Fruit fly (Drosophila melanogaster) whole organism, embryonic: ENCODE results near the gene CG16736.

Experiments used
- Asciz ChIP-seq: fragments of 200-800 bp; sonication (Bioruptor generic); optimal IDR thresholded peaks from 2 replicates; lab custom pipeline; 2017; ENCODE audit warnings: missing biosample characterization, mild to moderate bottlenecking, missing genetic modification characterization, missing genetic modification reagents
- Bgb ChIP-seq: fragments of 200-800 bp; sonication (Bioruptor generic); IDR thresholded peaks from 2 replicates; pipeline ENCODE4 v1.3.6; 2022; ENCODE audit warnings: missing biosample characterization, missing genetic modification characterization; ENCODE audit not compliant: partially characterized antibody
- CG1024 ChIP-seq: fragments of 200-800 bp; sonication (Bioruptor generic); IDR thresholded peaks from 2 replicates; pipeline ENCODE4 v1.3.6; 2022; ENCODE audit warnings: missing biosample characterization, missing genetic modification characterization
- CG10274 ChIP-seq: fragments of 200-800 bp; sonication (Bioruptor generic); optimal IDR thresholded peaks from 3 replicates; lab custom pipeline; 2017; ENCODE audit warnings: missing biosample characterization, mild to moderate bottlenecking, missing genetic modification characterization
- CG11398 ChIP-seq: fragments of 200-800 bp; sonication (Bioruptor generic); optimal IDR thresholded peaks from 2 replicates; lab custom pipeline; 2016; ENCODE audit warnings: missing biosample characterization, missing genetic modification characterization
- CG11456 ChIP-seq: fragments of 200-800 bp; sonication (Bioruptor generic); IDR thresholded peaks from 3 replicates; pipeline ENCODE4 v1.3.6; 2022; ENCODE audit warnings: missing biosample characterization, missing genetic modification characterization
- CG12219 ChIP-seq: fragments of 200-800 bp; sonication (Bioruptor generic); optimal IDR thresholded peaks from 3 replicates; lab custom pipeline; 2018; ENCODE audit warnings: missing biosample characterization, mild to moderate bottlenecking, missing genetic modification characterization
- CG12391 ChIP-seq: fragments of 200-800 bp; sonication (Bioruptor generic); optimal IDR thresholded peaks from 3 replicates; lab custom pipeline; 2018; ENCODE audit warnings: missing biosample characterization, mild to moderate bottlenecking, missing genetic modification characterization, moderate library complexity
- CG13775 ChIP-seq: fragments of 200-800 bp; sonication (Bioruptor generic); optimal IDR thresholded peaks from 3 replicates; lab custom pipeline; 2017; ENCODE audit warnings: missing biosample characterization, mild to moderate bottlenecking, missing genetic modification characterization
- CG15269 ChIP-seq: fragments of 200-800 bp; sonication (Bioruptor generic); optimal IDR thresholded peaks from 2 replicates; lab custom pipeline; 2018; ENCODE audit warnings: missing biosample characterization, mild to moderate bottlenecking, missing genetic modification characterization, moderate library complexity
- CG17802 ChIP-seq: fragments of 200-800 bp; sonication (Bioruptor generic); optimal IDR thresholded peaks from 2 replicates; lab custom pipeline; 2018; ENCODE audit warnings: missing biosample characterization, mild to moderate bottlenecking, missing genetic modification characterization, moderate library complexity
- CG18599 ChIP-seq: fragments of 200-800 bp; sonication (Bioruptor generic); optimal IDR thresholded peaks from 3 replicates; lab custom pipeline; 2017; ENCODE audit warnings: missing biosample characterization, missing genetic modification characterization, mild to moderate bottlenecking, moderate library complexity, missing genetic modification reagents
- CG3726 ChIP-seq: fragments of 200-800 bp; sonication (Bioruptor generic); IDR thresholded peaks from 3 replicates; pipeline ENCODE4, ENCODE4 v1.3.6; 2022; ENCODE audit warnings: missing biosample characterization, missing genetic modification characterization
- CG3847 ChIP-seq: fragments of 200-800 bp; sonication (Bioruptor generic); IDR thresholded peaks from 2 replicates; pipeline ENCODE4 v1.3.6; 2022; ENCODE audit warnings: missing biosample characterization, missing genetic modification characterization
- CG4404 ChIP-seq: fragments of 200-800 bp; sonication (Bioruptor generic); IDR thresholded peaks from 2 replicates; pipeline ENCODE4 v1.3.6; 2022; ENCODE audit warnings: missing biosample characterization, missing genetic modification characterization
- CG4617 ChIP-seq: fragments of 200-800 bp; sonication (Bioruptor generic); optimal IDR thresholded peaks from 3 replicates; lab custom pipeline; 2016; ENCODE audit warnings: missing biosample characterization, missing genetic modification characterization, borderline replicate concordance
- CG6254 ChIP-seq: fragments of 200-800 bp; sonication (Bioruptor generic); optimal IDR thresholded peaks from 3 replicates; lab custom pipeline; 2017; ENCODE audit warnings: mild to moderate bottlenecking, missing biosample characterization, missing genetic modification reagents, missing genetic modification characterization
- CG6813 ChIP-seq: fragments of 200-800 bp; sonication (Bioruptor generic); optimal IDR thresholded peaks from 2 replicates; lab custom pipeline; 2017; ENCODE audit warnings: missing biosample characterization, missing genetic modification characterization, mild to moderate bottlenecking, moderate library complexity, missing genetic modification reagents
- CG7987 ChIP-seq: fragments of 200-800 bp; sonication (Bioruptor generic); optimal IDR thresholded peaks from 2 replicates; lab custom pipeline; 2018; ENCODE audit warnings: missing biosample characterization, mild to moderate bottlenecking, missing genetic modification characterization, moderate library complexity
- CG8089 ChIP-seq: fragments of 200-800 bp; sonication (Bioruptor generic); optimal IDR thresholded peaks from 3 replicates; lab custom pipeline; 2016; ENCODE audit warnings: missing biosample characterization, missing genetic modification characterization
- CG8478 ChIP-seq: fragments of >200 bp; optimal IDR thresholded peaks from 2 replicates; lab custom pipeline; 2018
- Dbx ChIP-seq: fragments of 200-800 bp; sonication (Bioruptor generic); IDR thresholded peaks from 3 replicates; pipeline ENCODE4 v1.3.6; 2022; ENCODE audit warnings: missing biosample characterization, missing genetic modification characterization
- Doc2 ChIP-seq: fragments of 200-800 bp; sonication (Bioruptor generic); IDR thresholded peaks from 2 replicates; pipeline ENCODE4 v1.3.6; 2022; ENCODE audit warnings: missing biosample characterization, missing genetic modification characterization
- E2f1 ChIP-seq: fragments of 200-800 bp; sonication (Bioruptor generic); IDR thresholded peaks from 2 replicates; pipeline ENCODE4 v1.3.6; 2022; ENCODE audit warnings: missing biosample characterization, missing genetic modification characterization
- Elba2 ChIP-seq: fragments of 200-800 bp; sonication (Bioruptor generic); optimal IDR thresholded peaks from 3 replicates; lab custom pipeline; 2016; ENCODE audit warnings: missing biosample characterization, missing genetic modification characterization
- Fer3 ChIP-seq: fragments of 200-800 bp; sonication (Bioruptor generic); optimal IDR thresholded peaks from 2 replicates; lab custom pipeline; 2018; ENCODE audit warnings: missing biosample characterization, mild to moderate bottlenecking, missing genetic modification characterization, moderate library complexity
- Hey ChIP-seq: fragments of 200-800 bp; sonication (Bioruptor generic); optimal IDR thresholded peaks from 3 replicates; lab custom pipeline; 2018; ENCODE audit warnings: missing biosample characterization, mild to moderate bottlenecking, missing genetic modification characterization
- Hsf ChIP-seq: fragments of 200-800 bp; sonication (Bioruptor generic); optimal IDR thresholded peaks from 3 replicates; lab custom pipeline; 2016; ENCODE audit warnings: missing biosample characterization, missing genetic modification characterization
- MTF-1 ChIP-seq: fragments of 200-800 bp; sonication (Bioruptor generic); optimal IDR thresholded peaks from 2 replicates; lab custom pipeline; 2018; ENCODE audit warnings: missing biosample characterization, mild to moderate bottlenecking, missing genetic modification characterization, borderline replicate concordance
- NK7.1 ChIP-seq: fragments of 200-800 bp; sonication (Bioruptor generic); optimal IDR thresholded peaks from 3 replicates; lab custom pipeline; 2016; ENCODE audit warnings: missing biosample characterization, missing genetic modification characterization
- NfI ChIP-seq: fragments of 200-800 bp; sonication (Bioruptor generic); optimal IDR thresholded peaks from 3 replicates; lab custom pipeline; 2018; ENCODE audit warnings: missing biosample characterization, mild to moderate bottlenecking, missing genetic modification characterization, moderate library complexity
- Opbp ChIP-seq: fragments of 200-800 bp; sonication (Bioruptor generic); IDR thresholded peaks from 3 replicates; pipeline ENCODE4 v1.3.6; 2022; ENCODE audit warnings: missing biosample characterization, missing genetic modification characterization; ENCODE audit not compliant: partially characterized antibody
- PHDP ChIP-seq: fragments of 200-800 bp; sonication (Bioruptor generic); optimal IDR thresholded peaks from 3 replicates; lab custom pipeline; 2018; ENCODE audit warnings: missing biosample characterization, mild to moderate bottlenecking, missing genetic modification characterization, moderate library complexity
- Rx ChIP-seq: fragments of 200-800 bp; sonication (Bioruptor generic); IDR thresholded peaks from 2 replicates; pipeline ENCODE4 v1.3.6; 2022; ENCODE audit warnings: missing biosample characterization, missing genetic modification characterization
- Side ChIP-seq: fragments of 200-800 bp; sonication (Bioruptor generic); optimal IDR thresholded peaks from 2 replicates; lab custom pipeline; 2016; ENCODE audit warnings: missing biosample characterization, missing genetic modification characterization
- Taf1 ChIP-seq: fragments of 200-800 bp; sonication (Bioruptor generic); IDR thresholded peaks from 2 replicates; pipeline ENCODE4 v1.3.6; 2022; ENCODE audit warnings: missing biosample characterization, missing genetic modification characterization
- Tbp ChIP-seq: fragments of >200 bp; optimal IDR thresholded peaks from 2 replicates; lab custom pipeline; 2018; ENCODE audit warnings: missing biosample characterization, missing genetic modification characterization
- bigmax ChIP-seq: fragments of 200-800 bp; sonication (Bioruptor generic); optimal IDR thresholded peaks from 2 replicates; lab custom pipeline; 2018; ENCODE audit warnings: missing biosample characterization, mild to moderate bottlenecking, missing genetic modification characterization
- dmrt99B ChIP-seq: fragments of 200-800 bp; sonication (Bioruptor generic); optimal IDR thresholded peaks from 2 replicates; lab custom pipeline; 2018; ENCODE audit warnings: missing biosample characterization, mild to moderate bottlenecking, missing genetic modification characterization, moderate library complexity
- ems ChIP-seq: fragments of 200-800 bp; sonication (Bioruptor generic); optimal IDR thresholded peaks from 3 replicates; lab custom pipeline; 2016; ENCODE audit warnings: missing biosample characterization, missing genetic modification characterization
- en ChIP-seq: fragments of 200-800 bp; sonication (Bioruptor generic); optimal IDR thresholded peaks from 2 replicates; lab custom pipeline; 2016; ENCODE audit warnings: missing biosample characterization, missing genetic modification characterization
- fd3F ChIP-seq: fragments of 200-800 bp; sonication (Bioruptor generic); optimal IDR thresholded peaks from 2 replicates; lab custom pipeline; 2018; ENCODE audit warnings: missing biosample characterization, mild to moderate bottlenecking, missing genetic modification characterization, moderate library complexity
- jumu ChIP-seq: fragments of 200-800 bp; sonication (Bioruptor generic); optimal IDR thresholded peaks from 3 replicates; lab custom pipeline; 2016; ENCODE audit warnings: missing biosample characterization, missing genetic modification characterization
- kni ChIP-seq: fragments of 200-800 bp; sonication (Bioruptor generic); optimal IDR thresholded peaks from 3 replicates; lab custom pipeline; 2017; ENCODE audit warnings: mild to moderate bottlenecking, missing biosample characterization, missing genetic modification reagents, missing genetic modification characterization
- knrl ChIP-seq: fragments of 200-800 bp; sonication (Bioruptor generic); IDR thresholded peaks from 3 replicates; pipeline ENCODE4 v1.3.6; 2022; ENCODE audit warnings: missing biosample characterization, missing genetic modification characterization; ENCODE audit not compliant: partially characterized antibody
- phol ChIP-seq: fragments of 200-800 bp; sonication (Bioruptor generic); optimal IDR thresholded peaks from 3 replicates; lab custom pipeline; 2018; ENCODE audit warnings: missing biosample characterization, mild to moderate bottlenecking, missing genetic modification characterization, moderate library complexity
- pita ChIP-seq: fragments of 200-800 bp; sonication (Bioruptor generic); optimal IDR thresholded peaks from 2 replicates; lab custom pipeline; 2017; ENCODE audit warnings: missing biosample characterization, mild to moderate bottlenecking, missing genetic modification characterization
- sd ChIP-seq: fragments of 200-800 bp; sonication (Bioruptor generic); optimal IDR thresholded peaks from 3 replicates; lab custom pipeline; 2018; ENCODE audit warnings: missing biosample characterization, mild to moderate bottlenecking, missing genetic modification characterization, moderate library complexity
- trh ChIP-seq: fragments of 200-800 bp; sonication (Bioruptor generic); optimal IDR thresholded peaks from 2 replicates; lab custom pipeline; 2016; ENCODE audit warnings: missing biosample characterization, missing genetic modification characterization

Gene CG16736

dm6 chr3R:9220064-9220864 lies 37.3 kb downstream of the CG16736 start (continued):
- TF ChIP-seq phol (tag; lab: Kevin White, UChicago) (no peak), CG11398 (GFP tag; lab: Kevin White, UChicago) (no peak), CG1024 (GFP tag; lab: Robert Waterston, UW) (no peak), Asciz (no peak), dmrt99B (tag; lab: Kevin White, UChicago) (peak; percentile 32), bigmax (GFP tag; lab: Kevin White, UChicago) (peak; percentile 24), Elba2 (GFP tag; lab: Kevin White, UChicago) (peak; percentile 86), kni (peak; percentile 57), Hsf (GFP tag; lab: Kevin White, UChicago) (peak; percentile 48), Side (peak; percentile 32), CG3726 (no peak), NfI (peak; percentile 35), Dbx (GFP tag; lab: Robert Waterston, UW) (peak; percentile 72), Doc2 (GFP tag; lab: Robert Waterston, UW) (no peak), knrl (GFP tag; lab: Robert Waterston, UW) (no peak), Taf1 (GFP tag; lab: Robert Waterston, UW) (no peak), MTF-1 (no peak), CG8089 (no peak), CG18599 (GFP tag; lab: Kevin White, UChicago) (peak; percentile 62), trh (GFP tag; lab: Kevin White, UChicago) (no peak), CG12391 (peak; percentile 14), CG6254 (GFP tag; lab: Kevin White, UChicago) (peak; percentile 18), CG7987 (GFP tag; lab: Kevin White, UChicago) (no peak), E2f1 (GFP tag; lab: Robert Waterston, UW) (no peak), NK7.1 (peak; percentile 44), Bgb (GFP tag; lab: Robert Waterston, UW) (peak; percentile 17; the same call in 1 of the 2 replicates), CG11456 (GFP tag; lab: Robert Waterston, UW) (no peak; the same call in 2 of the 3 replicates), ems (no peak), CG6813 (GFP tag; lab: Kevin White, UChicago) (peak; percentile 21), Fer3 (tag; lab: Kevin White, UChicago) (peak; percentile 36), fd3F (GFP tag; lab: Kevin White, UChicago) (peak; percentile 30), jumu (GFP tag; lab: Kevin White, UChicago) (no peak), CG3847 (GFP tag; lab: Robert Waterston, UW) (no peak; the same call in 1 of the 2 replicates), en (GFP tag; lab: Kevin White, UChicago) (peak; percentile 10), CG13775 (GFP tag; lab: Kevin White, UChicago) (peak; percentile 63), Opbp (GFP tag; lab: Robert Waterston, UW) (no peak), PHDP (tag; lab: Kevin White, UChicago) (peak; percentile 59), CG10274 (no peak), Tbp (GFP tag; lab: Kevin White, UChicago) (no peak), pita (GFP tag; lab: Kevin White, UChicago) (no peak), CG8478 (lab: Kevin White, UChicago) (no peak), CG4404 (no peak), Hey (no peak), CG17802 (tag; lab: Kevin White, UChicago) (no peak), Rx (no peak), CG15269 (peak; percentile 8), CG4617 (no peak), CG12219 (GFP tag; lab: Kevin White, UChicago) (no peak), sd (tag; lab: Kevin White, UChicago) (peak; percentile 75)
